Worm (Caenorhabditis elegans): ENCODE data around the gene nspc-10.

Gene nspc-10

DNA sequence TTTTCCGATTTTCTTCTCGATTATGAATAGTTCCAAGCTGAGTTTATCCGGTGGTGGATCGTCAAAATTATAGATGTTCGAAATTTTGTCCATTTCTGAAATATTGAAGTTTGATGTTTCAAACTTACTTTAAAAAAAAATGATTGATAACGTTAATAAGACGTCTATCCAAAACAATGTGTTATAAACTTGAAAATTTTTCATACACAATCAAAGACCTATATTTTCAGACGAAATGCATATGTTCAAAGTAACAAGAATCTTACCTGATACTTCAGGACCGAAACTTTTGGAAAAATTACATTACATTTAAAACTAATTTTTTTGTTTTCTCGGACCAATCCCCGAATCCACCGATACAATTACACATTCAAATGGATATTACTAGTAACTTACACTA is 48.0 kb downstream of the nspc-10 start, which contains the start of gene nekl-3:
Gene nekl-3 (minus strand): TSS at position 101 of the 400 bp plus-strand sequence.
- TF ChIP-seq ztf-23 (GFP tag; IDR thresholded peaks at IDR 0.05) (no peak), med-1 (GFP tag; optimal IDR thresholded peaks at IDR 0.05; ENCODE audit: insufficient read depth) (no peak), ref-1 (GFP tag; conservative IDR thresholded peaks at IDR 0.05) (no peak), ztf-29 (GFP tag; IDR thresholded peaks at IDR 0.05) (no peak), klf-2 (GFP tag; conservative IDR thresholded peaks at IDR 0.05) (no peak), T22C8.4 (GFP tag; IDR thresholded peaks at IDR 0.05) (no peak), flt-1 (GFP tag; IDR thresholded peaks at IDR 0.05) (no peak), tab-1 (GFP tag; IDR thresholded peaks at IDR 0.05) (no peak), cog-1 (tag; optimal IDR thresholded peaks at IDR 0.05) (no peak)

Measured in whole organism, midembryonic.